Fruit fly (Drosophila melanogaster) whole organism: Measurements from ENCODE around the gene CG33080.

ENCODE experiments used
- CG8478 ChIP-seq: fragments of >200 bp; optimal IDR thresholded peaks from 2 replicates; lab custom pipeline; 2018; ENCODE audit warnings: inconsistent platforms
- Dll ChIP-seq: fragments of >200 bp; optimal IDR thresholded peaks from 2 replicates; lab custom pipeline; 2017
- EcR ChIP-seq, 2 experiments: fragments of >200 bp; optimal IDR thresholded peaks; 2 replicates each; lab custom pipeline; 2017; ENCODE audit warnings: missing biosample characterization in 2 of 2, missing genetic modification characterization in 2 of 2, missing genetic modification reagents in 2 of 2
- pan ChIP-seq: fragments of >200 bp; optimal IDR thresholded peaks from 2 replicates; lab custom pipeline; 2017
- psq ChIP-seq: fragments of >200 bp; optimal IDR thresholded peaks from 2 replicates; lab custom pipeline; 2017

DNA sequence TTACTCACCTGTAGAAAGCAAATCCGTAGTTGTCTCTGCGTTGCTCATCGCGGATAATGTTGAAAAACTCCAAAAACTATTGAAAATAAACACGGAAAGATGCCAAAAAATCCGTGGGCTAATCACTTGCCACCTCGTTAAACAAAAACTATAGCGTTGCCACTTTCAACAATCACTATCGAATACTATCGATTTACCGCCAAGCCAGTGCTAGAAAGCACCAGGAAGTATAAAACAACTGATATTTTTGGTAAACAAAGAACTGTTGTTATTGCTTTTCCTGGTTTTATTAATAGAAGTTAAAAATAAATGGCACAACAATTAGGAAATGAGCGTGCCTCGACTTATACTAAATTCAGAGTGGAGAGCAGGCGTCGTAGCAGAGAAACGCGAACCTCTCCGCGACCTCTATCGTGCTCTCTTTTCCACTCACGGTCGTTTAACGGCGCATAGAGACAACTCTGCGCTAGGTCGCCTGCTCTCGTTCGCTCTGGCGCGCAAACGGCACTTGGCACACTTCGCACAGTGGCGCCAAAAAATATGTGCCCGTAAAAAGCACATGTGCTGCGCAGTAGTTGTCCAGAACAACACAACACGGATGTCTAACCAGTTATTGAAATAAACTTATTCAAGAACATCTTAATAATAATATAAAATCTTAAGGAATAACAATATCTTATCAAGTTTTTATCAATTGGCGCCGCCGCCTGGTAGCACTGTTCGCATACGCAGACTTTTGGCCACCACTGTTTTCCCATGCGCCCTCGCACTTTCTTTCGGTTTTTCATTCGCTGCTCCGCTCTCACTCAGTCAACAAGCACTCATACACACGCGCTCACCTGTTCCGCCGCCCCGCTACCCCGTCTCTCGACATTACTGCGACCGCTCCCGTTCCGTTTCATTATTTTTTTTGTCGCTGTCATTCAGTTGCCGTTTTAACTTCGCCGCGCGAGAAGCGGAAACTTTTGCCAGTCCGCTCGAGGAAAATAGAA is 37.6 kb upstream of the CG33080 start, which contains the start of the genes lin-52 and CG15771:
- TF ChIP-seq Dll (lab: Kevin White, UChicago) (peak; percentile 77), psq (lab: Kevin White, UChicago) (no peak), CG8478 (lab: Kevin White, UChicago) (no peak), pan (lab: Kevin White, UChicago) (no peak), EcR (GFP tag; optimal IDR thresholded peaks at IDR 0.05; lab: Kevin White, UChicago) (no peak)
